Worm (Caenorhabditis elegans) whole organism, L4 larva: ENCODE results near the gene blos-2.

Experiments used
- lin-13 ChIP-seq: fragments of 150-350 bp; optimal IDR thresholded peaks from 2 replicates; lab custom pipeline; 2014; ENCODE audit warnings: missing biosample characterization, missing genetic modification reagents, missing genetic modification characterization
- unc-39 ChIP-seq: sonication (generic microtip); optimal IDR thresholded peaks from 2 replicates; lab custom pipeline; 2017; ENCODE audit warnings: missing biosample characterization, missing genetic modification characterization

- no peak for TF ChIP-seq lin-13 (GFP tag; lab: Kevin White, UChicago)
- no peak for TF ChIP-seq unc-39 (tag; lab: Kevin White, UChicago)
Measured at ce11 chrIV:6366032-6366431, 32.0 kb downstream of the blos-2 start.
